Fruit fly (Drosophila melanogaster): ENCODE data around the gene Cpr97Eb.

DNA sequence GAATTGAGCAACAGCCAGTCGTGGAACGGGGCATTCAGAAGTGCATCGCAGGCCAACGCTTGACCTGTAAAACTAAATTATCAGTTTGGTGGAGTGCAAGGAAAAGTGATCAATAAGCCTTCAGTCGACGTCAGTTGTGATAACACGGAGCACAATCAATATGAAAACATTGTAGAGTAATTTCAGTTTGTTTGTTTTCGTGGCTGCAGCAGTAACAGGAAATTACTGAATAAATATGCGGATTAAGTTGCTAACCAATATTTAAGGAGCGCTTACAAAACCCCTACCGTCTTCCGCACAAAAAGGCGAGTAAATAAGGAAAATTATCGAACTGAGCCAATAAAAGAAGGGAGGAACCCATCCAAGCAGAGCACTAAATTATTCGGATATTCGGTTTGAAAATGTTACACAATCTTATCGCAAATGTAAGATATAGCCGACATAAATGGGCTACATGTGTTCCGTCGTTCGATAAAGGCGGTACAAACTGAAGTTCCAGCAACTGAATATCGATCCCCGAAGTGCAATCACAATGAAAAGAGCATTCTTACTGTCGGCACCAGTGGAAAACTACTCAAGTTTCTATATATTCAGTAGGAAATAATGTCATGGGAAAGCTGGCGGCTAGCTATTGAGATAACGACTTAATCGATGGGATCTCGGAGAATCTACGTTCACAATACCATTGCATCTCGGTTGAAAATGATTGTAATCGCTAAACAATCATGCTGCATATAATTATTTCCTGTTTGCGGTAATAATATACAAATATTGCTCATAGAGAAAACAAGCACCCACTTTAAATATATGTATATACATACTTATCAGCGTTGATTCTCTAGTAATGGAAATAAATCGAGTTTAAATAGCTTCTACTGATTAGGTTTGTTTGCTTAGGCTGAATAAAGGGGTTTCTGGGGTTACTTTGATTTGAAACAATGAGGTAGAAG lies 45.0 kb upstream of the Cpr97Eb start:
- TF ChIP-seq ham (GFP tag; IDR thresholded peaks at IDR 0.05) = no peak
- TF ChIP-seq sens-2 (GFP tag; IDR thresholded peaks at IDR 0.05) = peak; percentile 49; the same call in 1 of the 2 replicates
- peak; percentile 82 for TF ChIP-seq CG10209 (GFP tag; optimal IDR thresholded peaks at IDR 0.05)
- peak; percentile 65 for TF ChIP-seq salm (tag; optimal IDR thresholded peaks at IDR 0.05)
- no peak for TF ChIP-seq ERR (GFP tag; optimal IDR thresholded peaks at IDR 0.05)
- TF ChIP-seq knrl (GFP tag; IDR thresholded peaks at IDR 0.05; ENCODE audit: partially characterized antibody) = no peak
- peak; percentile 13; the same call in 1 of the 2 replicates for TF ChIP-seq ttk (GFP tag; IDR thresholded peaks at IDR 0.05)
